Worm (Caenorhabditis elegans) whole organism, L3 larva: ENCODE measurements around the gene C35A5.6.

Experiments
- R02D3.7 ChIP-seq: fragments of 150-350 bp; optimal IDR thresholded peaks from 2 replicates; lab custom pipeline; 2014; ENCODE audit warnings: missing biosample characterization, missing genetic modification characterization
- ZK546.5 ChIP-seq: sonication (generic microtip); optimal IDR thresholded peaks from 2 replicates; lab custom pipeline; 2017; ENCODE audit warnings: missing biosample characterization, missing genetic modification characterization
- aly-2 ChIP-seq: fragments of 150-350 bp; optimal IDR thresholded peaks from 2 replicates; lab custom pipeline; 2014; ENCODE audit warnings: missing biosample characterization, missing genetic modification characterization
- ama-1 ChIP-seq: fragments of 150-350 bp; optimal IDR thresholded peaks from 2 replicates; lab custom pipeline; 2018
- ceh-16 ChIP-seq: sonication (generic microtip); optimal IDR thresholded peaks from 2 replicates; lab custom pipeline; 2017; ENCODE audit warnings: missing biosample characterization, missing genetic modification characterization
- ceh-28 ChIP-seq: fragments of 150-350 bp; optimal IDR thresholded peaks from 2 replicates; lab custom pipeline; 2014; ENCODE audit warnings: missing biosample characterization, missing genetic modification reagents, missing genetic modification characterization
- ceh-82 ChIP-seq: fragments of 150-350 bp; optimal IDR thresholded peaks from 2 replicates; lab custom pipeline; 2014; ENCODE audit warnings: missing biosample characterization, missing genetic modification characterization
- ceh-9 ChIP-seq: sonication (generic microtip); optimal IDR thresholded peaks from 2 replicates; lab custom pipeline; 2018; ENCODE audit warnings: missing biosample characterization, missing genetic modification characterization
- daf-12 ChIP-seq: fragments of 150-350 bp; optimal IDR thresholded peaks from 2 replicates; lab custom pipeline; 2014; ENCODE audit warnings: missing biosample characterization, missing genetic modification reagents, missing genetic modification characterization
- egl-27 ChIP-seq: sonication (generic microtip); optimal IDR thresholded peaks from 4 replicates; lab custom pipeline; 2017; ENCODE audit warnings: missing biosample characterization, missing genetic modification reagents, missing genetic modification characterization
- egl-5 ChIP-seq: fragments of 150-350 bp; optimal IDR thresholded peaks from 2 replicates; lab custom pipeline; 2017; ENCODE audit warnings: missing biosample characterization, missing genetic modification reagents, missing genetic modification characterization, inconsistent platforms
- elt-1 ChIP-seq: fragments of 150-350 bp; optimal IDR thresholded peaks from 2 replicates; lab custom pipeline; 2014; ENCODE audit warnings: missing biosample characterization, missing genetic modification characterization
- elt-2 ChIP-seq: sonication (generic microtip); optimal IDR thresholded peaks from 2 replicates; lab custom pipeline; 2016; ENCODE audit warnings: missing genetic modification reagents, mild to moderate bottlenecking, missing genetic modification characterization, missing compliant biosample characterization
- elt-3 ChIP-seq, 3 experiments: fragments of 150-350 bp in 1 of 3; sonication (generic microtip) in 2 of 3; optimal IDR thresholded peaks; 2 replicates in 2 of 3; 4 replicates in 1 of 3; lab custom pipeline; 2014 to 2017; ENCODE audit warnings: missing biosample characterization in 3 of 3, missing genetic modification characterization in 3 of 3
- eor-1 ChIP-seq, 2 experiments: fragments of 150-350 bp; optimal IDR thresholded peaks; 2 replicates each; lab custom pipeline; 2014 to 2018; ENCODE audit warnings: missing biosample characterization in 2 of 2, missing genetic modification characterization in 2 of 2
- fkh-10 ChIP-seq: sonication (generic microtip); optimal IDR thresholded peaks from 2 replicates; lab custom pipeline; 2017; ENCODE audit warnings: missing biosample characterization, missing genetic modification reagents, missing genetic modification characterization
- fkh-2 ChIP-seq: fragments of 150-350 bp; optimal IDR thresholded peaks from 2 replicates; lab custom pipeline; 2014; ENCODE audit warnings: missing biosample characterization, missing genetic modification reagents, missing genetic modification characterization
- fos-1 ChIP-seq: fragments of 150-350 bp; optimal IDR thresholded peaks from 2 replicates; lab custom pipeline; 2014; ENCODE audit warnings: missing biosample characterization, missing genetic modification characterization
- hmg-11 ChIP-seq: sonication (generic microtip); optimal IDR thresholded peaks from 2 replicates; lab custom pipeline; 2016; ENCODE audit warnings: missing genetic modification characterization, missing compliant biosample characterization
- jun-1 ChIP-seq: fragments of 150-350 bp; optimal IDR thresholded peaks from 2 replicates; lab custom pipeline; 2014; ENCODE audit warnings: missing biosample characterization, missing genetic modification reagents, missing genetic modification characterization
- lin-15B ChIP-seq: fragments of 150-350 bp; optimal IDR thresholded peaks from 2 replicates; lab custom pipeline; 2014; ENCODE audit warnings: missing biosample characterization, missing genetic modification characterization
- lin-39 ChIP-seq: fragments of 150-350 bp; optimal IDR thresholded peaks from 2 replicates; lab custom pipeline; 2018; ENCODE audit warnings: missing biosample characterization, missing genetic modification reagents, missing genetic modification characterization
- lsy-12 ChIP-seq: sonication (generic microtip); optimal IDR thresholded peaks from 2 replicates; lab custom pipeline; 2016; ENCODE audit warnings: mild to moderate bottlenecking, missing genetic modification characterization, missing compliant biosample characterization
- mdl-1 ChIP-seq: fragments of 150-350 bp; optimal IDR thresholded peaks from 2 replicates; lab custom pipeline; 2014; ENCODE audit warnings: missing biosample characterization, missing genetic modification characterization
- mml-1 ChIP-seq: fragments of 150-350 bp; sonication (generic microtip); optimal IDR thresholded peaks from 3 replicates; lab custom pipeline; 2014; ENCODE audit warnings: missing biosample characterization, missing genetic modification characterization
- nfya-1 ChIP-seq: sonication (generic microtip); optimal IDR thresholded peaks from 2 replicates; lab custom pipeline; 2017; ENCODE audit warnings: missing genetic modification characterization, mild to moderate bottlenecking, missing compliant biosample characterization, antibody characterized with exemption, moderate library complexity; ENCODE audit not compliant: insufficient read depth
- nhr-11 ChIP-seq: fragments of 150-350 bp; optimal IDR thresholded peaks from 2 replicates; lab custom pipeline; 2014; ENCODE audit warnings: missing biosample characterization, missing genetic modification characterization
- nhr-12 ChIP-seq: fragments of 150-350 bp; optimal IDR thresholded peaks from 2 replicates; lab custom pipeline; 2014; ENCODE audit warnings: missing biosample characterization, missing genetic modification characterization
- nhr-23 ChIP-seq: fragments of 150-350 bp; optimal IDR thresholded peaks from 2 replicates; lab custom pipeline; 2014; ENCODE audit warnings: missing biosample characterization, missing genetic modification reagents, missing genetic modification characterization
- nhr-237 ChIP-seq: fragments of 150-350 bp; optimal IDR thresholded peaks from 2 replicates; lab custom pipeline; 2014; ENCODE audit warnings: missing biosample characterization, missing genetic modification characterization
- nhr-25 ChIP-seq: sonication (generic microtip); optimal IDR thresholded peaks from 2 replicates; lab custom pipeline; 2017; ENCODE audit warnings: missing biosample characterization, missing genetic modification characterization
- nhr-28 ChIP-seq: fragments of 150-350 bp; optimal IDR thresholded peaks from 2 replicates; lab custom pipeline; 2014; ENCODE audit warnings: missing biosample characterization, missing genetic modification characterization
- nhr-43 ChIP-seq: sonication (generic microtip); optimal IDR thresholded peaks from 2 replicates; lab custom pipeline; 2016; ENCODE audit warnings: mild to moderate bottlenecking, missing genetic modification characterization, missing compliant biosample characterization; ENCODE audit not compliant: poor library complexity, severe bottlenecking
- nhr-67 ChIP-seq: fragments of 150-350 bp; optimal IDR thresholded peaks from 2 replicates; lab custom pipeline; 2014; ENCODE audit warnings: missing biosample characterization, missing genetic modification characterization
- nhr-76 ChIP-seq: fragments of 150-350 bp; sonication (generic microtip); optimal IDR thresholded peaks from 5 replicates; lab custom pipeline; 2014; ENCODE audit warnings: missing biosample characterization, missing genetic modification characterization
- nhr-77 ChIP-seq: fragments of 150-350 bp; optimal IDR thresholded peaks from 2 replicates; lab custom pipeline; 2014; ENCODE audit warnings: missing biosample characterization, missing genetic modification characterization
- pha-4 ChIP-seq: fragments of 150-350 bp; optimal IDR thresholded peaks from 2 replicates; lab custom pipeline; 2014; ENCODE audit warnings: missing biosample characterization, missing genetic modification reagents, missing genetic modification characterization
- pqm-1 ChIP-seq: fragments of 150-350 bp; optimal IDR thresholded peaks from 2 replicates; lab custom pipeline; 2017; ENCODE audit warnings: missing biosample characterization, missing genetic modification characterization, inconsistent platforms
- sea-2 ChIP-seq: fragments of 150-350 bp; sonication (generic microtip); optimal IDR thresholded peaks from 4 replicates; lab custom pipeline; 2014; ENCODE audit warnings: missing biosample characterization, missing genetic modification reagents, missing genetic modification characterization
- skn-1 ChIP-seq: fragments of 150-350 bp; optimal IDR thresholded peaks from 2 replicates; lab custom pipeline; 2014; ENCODE audit warnings: missing biosample characterization, missing genetic modification characterization
- snpc-4 ChIP-seq: fragments of 150-350 bp; optimal IDR thresholded peaks from 2 replicates; lab custom pipeline; 2014; ENCODE audit warnings: missing biosample characterization, missing genetic modification characterization
- tbx-2 ChIP-seq: sonication (generic microtip); optimal IDR thresholded peaks from 2 replicates; lab custom pipeline; 2016; ENCODE audit warnings: mild to moderate bottlenecking, missing genetic modification characterization, missing compliant biosample characterization
- unc-39 ChIP-seq: sonication (generic microtip); optimal IDR thresholded peaks from 4 replicates; lab custom pipeline; 2017; ENCODE audit warnings: missing biosample characterization, missing genetic modification characterization
- unc-62 ChIP-seq: fragments of 150-350 bp; sonication (generic microtip); optimal IDR thresholded peaks from 4 replicates; lab custom pipeline; 2014; ENCODE audit warnings: missing biosample characterization, missing genetic modification reagents, missing genetic modification characterization
- zag-1 ChIP-seq: fragments of 150-350 bp; optimal IDR thresholded peaks from 2 replicates; lab custom pipeline; 2014; ENCODE audit warnings: missing biosample characterization, missing genetic modification characterization
- ztf-11 ChIP-seq: fragments of 150-350 bp; optimal IDR thresholded peaks from 2 replicates; lab custom pipeline; 2014; ENCODE audit warnings: missing biosample characterization, missing genetic modification characterization
- ztf-4 ChIP-seq: fragments of 150-350 bp; optimal IDR thresholded peaks from 2 replicates; lab custom pipeline; 2014; ENCODE audit warnings: missing biosample characterization, missing genetic modification characterization

Gene C35A5.6

ce11 chrV:10465478-10465877, 43.5 kb upstream of the C35A5.6 start:
- no peak for TF ChIP-seq ztf-4 (tag; lab: Kevin White, UChicago)
- TF ChIP-seq nhr-77: no peak

ce11 chrV:10466607-10467092, 42.3 kb upstream of the C35A5.6 start:
- TF ChIP-seq ztf-4 (tag; lab: Kevin White, UChicago) (peak; percentile 84), unc-39 (tag; lab: Kevin White, UChicago) (no peak), fkh-2 (no peak), unc-62 (GFP tag; lab: Kevin White, UChicago) (peak; percentile 86), egl-27 (tag; lab: Kevin White, UChicago) (peak; percentile 84), daf-12 (peak; percentile 22), nhr-237 (no peak), nhr-11 (tag; lab: Kevin White, UChicago) (peak; percentile 92), eor-1 (tag; optimal IDR thresholded peaks at IDR 0.05; lab: Kevin White, UChicago) (no peak), skn-1 (tag; lab: Kevin White, UChicago) (peak; percentile 44), tbx-2 (tag; lab: Kevin White, UChicago) (peak; percentile 81), egl-5 (tag; lab: Kevin White, UChicago) (peak; percentile 85), nhr-23 (peak; percentile 96), sea-2 (no peak), nhr-25 (tag; lab: Kevin White, UChicago) (peak; percentile 99), mdl-1 (tag; lab: Kevin White, UChicago) (peak; percentile 98), snpc-4 (tag; lab: Kevin White, UChicago) (peak; percentile 70), nhr-12 (no peak), ztf-11 (tag; lab: Kevin White, UChicago) (no peak), jun-1 (tag; lab: Kevin White, UChicago) (peak; percentile 94), ZK546.5 (no peak), zag-1 (peak; percentile 58), ceh-16 (tag; lab: Kevin White, UChicago) (peak; percentile 28), fos-1 (tag; lab: Kevin White, UChicago) (peak; percentile 79), lin-39 (peak; percentile 94), ceh-82 (peak; percentile 53), elt-2 (tag; lab: Kevin White, UChicago) (peak; percentile 85), ceh-9 (tag; lab: Kevin White, UChicago) (no peak), ama-1 (lab: Kevin White, UChicago) (peak; percentile 82), lsy-12 (peak; percentile 91), mml-1 (tag; lab: Kevin White, UChicago) (peak; percentile 72), nhr-77 (no peak), elt-1 (tag; lab: Kevin White, UChicago) (peak; percentile 50), nhr-76 (tag; lab: Kevin White, UChicago) (peak; percentile 65), lin-15B (tag; lab: Kevin White, UChicago) (peak; percentile 73), nfya-1 (peak; percentile 95), hmg-11 (tag; lab: Kevin White, UChicago) (peak; percentile 87), R02D3.7 (tag; lab: Kevin White, UChicago) (peak; percentile 78), elt-3 (tag; optimal IDR thresholded peaks at IDR 0.05; lab: Kevin White, UChicago) (peak in 2 of 3 experiments; percentile 80 to 91), fkh-10 (GFP tag; lab: Kevin White, UChicago) (peak; percentile 89), ceh-28 (tag; lab: Kevin White, UChicago) (peak; percentile 87), nhr-67 (tag; lab: Kevin White, UChicago) (no peak), nhr-43 (peak; percentile 93), pqm-1 (tag; lab: Kevin White, UChicago) (peak; percentile 96), aly-2 (no peak), pha-4 (tag; lab: Kevin White, UChicago) (peak; percentile 99), nhr-28 (tag; lab: Kevin White, UChicago) (no peak)
